Fruit fly (Drosophila melanogaster) whole organism, embryonic: ENCODE results near the gene CG1317.

Experiments
- Asciz ChIP-seq: fragments of 200-800 bp; sonication (Bioruptor generic); optimal IDR thresholded peaks from 2 replicates; lab custom pipeline; 2017; ENCODE audit warnings: missing biosample characterization, mild to moderate bottlenecking, missing genetic modification characterization, missing genetic modification reagents
- CG11560 ChIP-seq: fragments of 200-800 bp; sonication (Bioruptor generic); IDR thresholded peaks from 3 replicates; pipeline ENCODE4 v1.3.6; 2022; ENCODE audit warnings: missing biosample characterization, missing genetic modification characterization
- CG12104 ChIP-seq: fragments of 200-800 bp; sonication (Bioruptor generic); optimal IDR thresholded peaks from 3 replicates; lab custom pipeline; 2016; ENCODE audit warnings: missing biosample characterization, missing genetic modification characterization
- CG12236 ChIP-seq: fragments of 200-800 bp; sonication (Bioruptor generic); optimal IDR thresholded peaks from 2 replicates; lab custom pipeline; 2016; ENCODE audit warnings: missing biosample characterization, missing genetic modification characterization
- CG13287 ChIP-seq: fragments of 200-800 bp; sonication (Bioruptor generic); IDR thresholded peaks from 2 replicates; pipeline ENCODE4 v1.3.6; 2022; ENCODE audit warnings: missing biosample characterization, missing genetic modification characterization; ENCODE audit not compliant: partially characterized antibody
- CG15514 ChIP-seq: fragments of 200-800 bp; sonication (Bioruptor generic); optimal IDR thresholded peaks from 3 replicates; lab custom pipeline; 2017; ENCODE audit warnings: missing biosample characterization, missing genetic modification characterization, mild to moderate bottlenecking, moderate library complexity, missing genetic modification reagents
- CG15601 ChIP-seq: fragments of 200-800 bp; sonication (Bioruptor generic); optimal IDR thresholded peaks from 3 replicates; lab custom pipeline; 2019; ENCODE audit warnings: missing biosample characterization, mild to moderate bottlenecking, missing genetic modification characterization, moderate library complexity
- CG2875 ChIP-seq: fragments of 200-800 bp; sonication (Bioruptor generic); optimal IDR thresholded peaks from 2 replicates; lab custom pipeline; 2017; ENCODE audit warnings: missing biosample characterization, mild to moderate bottlenecking, missing genetic modification characterization, missing genetic modification reagents
- CG31224 ChIP-seq: fragments of 200-800 bp; sonication (Bioruptor generic); IDR thresholded peaks from 2 replicates; pipeline ENCODE4 v1.3.6; 2022; ENCODE audit warnings: missing biosample characterization, missing genetic modification characterization
- CG31441 ChIP-seq: fragments of 200-800 bp; sonication (Bioruptor generic); IDR thresholded peaks from 2 replicates; pipeline ENCODE4 v1.3.6; 2022; ENCODE audit warnings: missing biosample characterization, missing genetic modification characterization
- CG3726 ChIP-seq: fragments of 200-800 bp; sonication (Bioruptor generic); IDR thresholded peaks from 3 replicates; pipeline ENCODE4, ENCODE4 v1.3.6; 2022; ENCODE audit warnings: missing biosample characterization, missing genetic modification characterization
- CG4360 ChIP-seq: fragments of 200-800 bp; sonication (Bioruptor generic); IDR thresholded peaks from 2 replicates; pipeline ENCODE4 v1.3.6; 2022; ENCODE audit warnings: missing biosample characterization, missing genetic modification characterization
- CG43689 ChIP-seq: fragments of 200-800 bp; sonication (Bioruptor generic); IDR thresholded peaks from 2 replicates; pipeline ENCODE4 v1.3.6; 2022; ENCODE audit warnings: missing biosample characterization, missing genetic modification characterization
- CG7786 ChIP-seq: fragments of 200-800 bp; sonication (Bioruptor generic); optimal IDR thresholded peaks from 2 replicates; lab custom pipeline; 2016; ENCODE audit warnings: missing biosample characterization, missing genetic modification characterization
- CG8281 ChIP-seq: fragments of 200-800 bp; sonication (Bioruptor generic); optimal IDR thresholded peaks from 2 replicates; lab custom pipeline; 2018; ENCODE audit warnings: missing biosample characterization, mild to moderate bottlenecking, missing genetic modification characterization, moderate library complexity
- CG8290 ChIP-seq, 3 experiments: fragments of 200-800 bp; sonication (Bioruptor generic); optimal IDR thresholded peaks; 2 replicates each; lab custom pipeline; 2016 to 2019; ENCODE audit warnings: missing biosample characterization in 3 of 3, missing genetic modification characterization in 3 of 3, mild to moderate bottlenecking in 2 of 3, moderate library complexity in 1 of 3
- CG9727 ChIP-seq: fragments of 200-800 bp; sonication (Bioruptor generic); optimal IDR thresholded peaks from 3 replicates; lab custom pipeline; 2017; ENCODE audit warnings: missing biosample characterization, mild to moderate bottlenecking, missing genetic modification characterization
- CG9797 ChIP-seq: fragments of 200-800 bp; sonication (Bioruptor generic); optimal IDR thresholded peaks from 3 replicates; lab custom pipeline; 2018; ENCODE audit warnings: missing biosample characterization, mild to moderate bottlenecking, missing genetic modification characterization
- CoRest ChIP-seq: fragments of 200-800 bp; sonication (Bioruptor generic); optimal IDR thresholded peaks from 3 replicates; lab custom pipeline; 2018; ENCODE audit warnings: missing biosample characterization, mild to moderate bottlenecking, missing genetic modification characterization, moderate library complexity
- Dek ChIP-seq: fragments of 200-800 bp; sonication (Bioruptor generic); optimal IDR thresholded peaks from 3 replicates; lab custom pipeline; 2019; ENCODE audit warnings: missing biosample characterization, mild to moderate bottlenecking, missing genetic modification characterization, moderate library complexity
- Eip74EF ChIP-seq, 2 experiments: fragments of 200-800 bp in 1 of 2; fragments of >200 bp in 1 of 2; sonication (Bioruptor generic) in 1 of 2; optimal IDR thresholded peaks; 2 replicates each; lab custom pipeline; 2017 to 2019; ENCODE audit warnings: missing biosample characterization in 2 of 2, missing genetic modification characterization in 2 of 2, mild to moderate bottlenecking in 1 of 2, moderate library complexity in 1 of 2
- Gsc ChIP-seq: fragments of 200-800 bp; sonication (Bioruptor generic); IDR thresholded peaks from 2 replicates; pipeline ENCODE4 v1.3.6; 2022; ENCODE audit warnings: missing biosample characterization, missing genetic modification characterization
- Hr3 ChIP-seq: fragments of 200-800 bp; sonication (Bioruptor generic); optimal IDR thresholded peaks from 3 replicates; lab custom pipeline; 2016; ENCODE audit warnings: missing biosample characterization, missing genetic modification characterization
- Kr ChIP-seq: fragments of 200-800 bp; sonication (Bioruptor generic); optimal IDR thresholded peaks from 2 replicates; lab custom pipeline; 2017; ENCODE audit warnings: missing biosample characterization, mild to moderate bottlenecking, missing genetic modification characterization
- NFAT ChIP-seq: fragments of 200-800 bp; sonication (Bioruptor generic); IDR thresholded peaks from 2 replicates; pipeline ENCODE4 v1.3.6; 2022; ENCODE audit warnings: missing biosample characterization, missing genetic modification characterization
- Neu2 ChIP-seq: fragments of 200-800 bp; sonication (Bioruptor generic); optimal IDR thresholded peaks from 3 replicates; lab custom pipeline; 2016; ENCODE audit warnings: missing biosample characterization, missing genetic modification characterization, borderline replicate concordance
- Oaz ChIP-seq: fragments of 200-800 bp; sonication (Bioruptor generic); IDR thresholded peaks from 2 replicates; pipeline ENCODE4 v1.3.6; 2022; ENCODE audit warnings: missing biosample characterization, missing genetic modification characterization
- PHDP ChIP-seq: fragments of 200-800 bp; sonication (Bioruptor generic); optimal IDR thresholded peaks from 3 replicates; lab custom pipeline; 2018; ENCODE audit warnings: missing biosample characterization, mild to moderate bottlenecking, missing genetic modification characterization, moderate library complexity
- Sin3A ChIP-seq: fragments of >200 bp; optimal IDR thresholded peaks from 2 replicates; lab custom pipeline; 2018
- Six4 ChIP-seq: fragments of 200-800 bp; sonication (Bioruptor generic); optimal IDR thresholded peaks from 2 replicates; lab custom pipeline; 2016; ENCODE audit warnings: missing biosample characterization, missing genetic modification characterization
- Sox102F ChIP-seq: fragments of 200-800 bp; sonication (Bioruptor generic); optimal IDR thresholded peaks from 2 replicates; lab custom pipeline; 2018; ENCODE audit warnings: missing biosample characterization, mild to moderate bottlenecking, missing genetic modification characterization, moderate library complexity
- Ssrp ChIP-seq: fragments of 200-800 bp; sonication (Bioruptor generic); optimal IDR thresholded peaks from 2 replicates; lab custom pipeline; 2018; ENCODE audit warnings: missing biosample characterization, mild to moderate bottlenecking, missing genetic modification characterization, moderate library complexity
- Vsx1 ChIP-seq: fragments of 200-800 bp; sonication (Bioruptor generic); optimal IDR thresholded peaks from 2 replicates; lab custom pipeline; 2017; ENCODE audit warnings: missing biosample characterization, mild to moderate bottlenecking, missing genetic modification characterization, missing genetic modification reagents
- br ChIP-seq: fragments of >200 bp; optimal IDR thresholded peaks from 2 replicates; lab custom pipeline; 2017
- bsh ChIP-seq, 2 experiments: fragments of 200-800 bp; sonication (Bioruptor generic); optimal IDR thresholded peaks; 2 replicates each; lab custom pipeline; 2017 to 2018; ENCODE audit warnings: mild to moderate bottlenecking in 2 of 2, missing biosample characterization in 2 of 2, missing genetic modification characterization in 2 of 2, moderate library complexity in 1 of 2
- croc ChIP-seq: fragments of 200-800 bp; sonication (Bioruptor generic); conservative IDR thresholded peaks from 3 replicates; pipeline ENCODE4 v1.3.6; 2022; ENCODE audit warnings: missing biosample characterization, missing genetic modification characterization
- ewg ChIP-seq: fragments of 200-800 bp; sonication (Bioruptor generic); optimal IDR thresholded peaks from 3 replicates; lab custom pipeline; 2017; ENCODE audit warnings: mild to moderate bottlenecking, missing biosample characterization, missing genetic modification reagents, missing genetic modification characterization
- exex ChIP-seq: fragments of 200-800 bp; sonication (Bioruptor generic); optimal IDR thresholded peaks from 4 replicates; lab custom pipeline; 2018; ENCODE audit warnings: missing biosample characterization, mild to moderate bottlenecking, missing genetic modification characterization, moderate library complexity
- fd96Cb ChIP-seq: fragments of 200-800 bp; sonication (Bioruptor generic); optimal IDR thresholded peaks from 2 replicates; lab custom pipeline; 2018; ENCODE audit warnings: missing biosample characterization, mild to moderate bottlenecking, missing genetic modification characterization, moderate library complexity
- fu2 ChIP-seq: fragments of 200-800 bp; sonication (Bioruptor generic); optimal IDR thresholded peaks from 2 replicates; lab custom pipeline; 2016; ENCODE audit warnings: missing biosample characterization, missing genetic modification characterization
- jigr1 ChIP-seq: fragments of 200-800 bp; sonication (Bioruptor generic); IDR thresholded peaks from 3 replicates; pipeline ENCODE4 v1.3.6; 2022; ENCODE audit warnings: missing biosample characterization, missing genetic modification characterization
- lbe ChIP-seq: fragments of 200-800 bp; sonication (Bioruptor generic); optimal IDR thresholded peaks from 2 replicates; lab custom pipeline; 2016; ENCODE audit warnings: missing biosample characterization, mild to moderate bottlenecking, missing genetic modification characterization
- luna ChIP-seq: fragments of 200-800 bp; sonication (Bioruptor generic); optimal IDR thresholded peaks from 2 replicates; lab custom pipeline; 2016; ENCODE audit warnings: missing biosample characterization, missing genetic modification characterization
- pita ChIP-seq: fragments of 200-800 bp; sonication (Bioruptor generic); optimal IDR thresholded peaks from 2 replicates; lab custom pipeline; 2017; ENCODE audit warnings: missing biosample characterization, mild to moderate bottlenecking, missing genetic modification characterization
- pum ChIP-seq: fragments of 200-800 bp; sonication (Bioruptor generic); optimal IDR thresholded peaks from 2 replicates; lab custom pipeline; 2016; ENCODE audit warnings: missing biosample characterization, missing genetic modification characterization
- sens ChIP-seq: fragments of 200-800 bp; sonication (Bioruptor generic); peaks from one replicate; lab custom pipeline; 2016; ENCODE audit warnings: missing biosample characterization, missing genetic modification characterization
- slou ChIP-seq: fragments of 200-800 bp; sonication (Bioruptor generic); optimal IDR thresholded peaks from 3 replicates; lab custom pipeline; 2016; ENCODE audit warnings: missing biosample characterization, missing genetic modification characterization
- stwl ChIP-seq: fragments of 200-800 bp; sonication (Bioruptor generic); optimal IDR thresholded peaks from 3 replicates; lab custom pipeline; 2018; ENCODE audit warnings: missing biosample characterization, mild to moderate bottlenecking, missing genetic modification characterization, moderate library complexity
- vfl ChIP-seq: fragments of 200-800 bp; sonication (Bioruptor generic); optimal IDR thresholded peaks from 2 replicates; lab custom pipeline; 2016; ENCODE audit warnings: missing biosample characterization, missing genetic modification characterization

CG1317 gene

dm6 chr3L:2417399-2418040 is 45.8 kb upstream of the CG1317 start (continued):
- TF ChIP-seq CG11560: no peak
- peak; percentile 18 for TF ChIP-seq CG7786 (GFP tag; lab: Kevin White, UChicago)
- no peak for TF ChIP-seq luna (GFP tag; lab: Kevin White, UChicago)
- TF ChIP-seq jigr1: no peak
- no peak for TF ChIP-seq CG3726
- peak; percentile 90 for TF ChIP-seq CoRest (tag; lab: Kevin White, UChicago)
- TF ChIP-seq lbe: peak; percentile 74
- no peak for TF ChIP-seq NFAT (GFP tag; lab: Robert Waterston, UW)
- TF ChIP-seq Hr3 (GFP tag; lab: Kevin White, UChicago): peak; percentile 75
- 0 out of 2 replicates have a peak, but pooled peaks have one; percentile 42 for TF ChIP-seq CG43689 (GFP tag; lab: Robert Waterston, UW)
- peak; percentile 55 for TF ChIP-seq Dek (tag; lab: Kevin White, UChicago)
- peak; percentile 67 for TF ChIP-seq CG15601 (tag; lab: Kevin White, UChicago)
- TF ChIP-seq CG31441 (GFP tag; lab: Robert Waterston, UW): peak; percentile 81
- no peak for TF ChIP-seq CG8290 (GFP tag; optimal IDR thresholded peaks at IDR 0.05; lab: Kevin White, UChicago)
- TF ChIP-seq CG8290 (tag; optimal IDR thresholded peaks at IDR 0.05; lab: Kevin White, UChicago): peak in 1 of 2 experiments; percentile 3
- peak; percentile 76 for TF ChIP-seq PHDP
- TF ChIP-seq ewg: peak; percentile 57
- TF ChIP-seq CG4360 (GFP tag; lab: Robert Waterston, UW): peak; percentile 65
- no peak for TF ChIP-seq br (lab: Kevin White, UChicago)
- TF ChIP-seq stwl (tag; lab: Kevin White, UChicago): no peak
- peak in 1 of 2 experiments; percentile 86 for TF ChIP-seq Eip74EF (GFP tag; optimal IDR thresholded peaks at IDR 0.05; lab: Kevin White, UChicago)
- TF ChIP-seq CG2875: peak; percentile 63
- peak; percentile 65 to 93 for TF ChIP-seq bsh (GFP tag; optimal IDR thresholded peaks at IDR 0.05; lab: Kevin White, UChicago)
- peak; percentile 50 for TF ChIP-seq Vsx1
- TF ChIP-seq croc: peak; percentile 50; the same call in 2 of the 3 replicates
- TF ChIP-seq Sin3A (lab: Kevin White, UChicago): no peak
- peak; percentile 60 for TF ChIP-seq Asciz
- peak; percentile 43 for TF ChIP-seq slou (GFP tag; lab: Kevin White, UChicago)
- TF ChIP-seq CG12236 (GFP tag; lab: Kevin White, UChicago): no peak
- peak; percentile 85 for TF ChIP-seq CG9727 (GFP tag; lab: Kevin White, UChicago)
- peak; percentile 63 for TF ChIP-seq CG12104 (GFP tag; lab: Kevin White, UChicago)
- peak; percentile 74 for TF ChIP-seq fd96Cb
- peak; percentile 77 for TF ChIP-seq sens (GFP tag; lab: Kevin White, UChicago)
- no peak for TF ChIP-seq pita (GFP tag; lab: Kevin White, UChicago)
- no peak for TF ChIP-seq Neu2 (GFP tag; lab: Kevin White, UChicago)
- TF ChIP-seq CG15514 (GFP tag; lab: Kevin White, UChicago): peak; percentile 35
- no peak for TF ChIP-seq fu2 (GFP tag; lab: Kevin White, UChicago)
- no peak; the same call in 1 of the 2 replicates for TF ChIP-seq CG13287
- TF ChIP-seq Gsc (GFP tag; lab: Robert Waterston, UW): no peak
- TF ChIP-seq Kr (GFP tag; lab: Kevin White, UChicago): no peak
- TF ChIP-seq vfl (GFP tag; lab: Kevin White, UChicago): no peak
- peak; percentile 77 for TF ChIP-seq Ssrp (tag; lab: Kevin White, UChicago)
- peak; percentile 41; the same call in 1 of the 2 replicates for TF ChIP-seq CG31224 (GFP tag; lab: Robert Waterston, UW)
- TF ChIP-seq Sox102F (GFP tag; lab: Kevin White, UChicago): peak; percentile 81
- peak; percentile 9 for TF ChIP-seq exex (tag; lab: Kevin White, UChicago)
- TF ChIP-seq CG9797: no peak
- no peak for TF ChIP-seq Oaz (GFP tag; lab: Robert Waterston, UW)
- TF ChIP-seq Six4 (GFP tag; lab: Kevin White, UChicago): peak; percentile 54
- TF ChIP-seq pum (GFP tag; lab: Kevin White, UChicago): peak; percentile 27
- TF ChIP-seq CG8281 (tag; lab: Kevin White, UChicago): peak; percentile 54
